Worm (Caenorhabditis elegans) whole organism, young adult: ENCODE measurements around the gene F13C5.3.

ENCODE experiments used
- F10E7.11 ChIP-seq: sonication (generic microtip); optimal IDR thresholded peaks from 2 replicates; lab custom pipeline; 2017; ENCODE audit warnings: mild to moderate bottlenecking, missing genetic modification characterization, moderate library complexity, missing compliant biosample characterization
- F57A8.1 ChIP-seq: fragments of 200-800 bp; sonication (Bioruptor generic); optimal IDR thresholded peaks from 2 replicates; lab custom pipeline; 2018; ENCODE audit warnings: mild to moderate bottlenecking, missing genetic modification characterization, moderate library complexity, missing compliant biosample characterization
- F57C9.4 ChIP-seq: sonication (generic microtip); optimal IDR thresholded peaks from 2 replicates; lab custom pipeline; 2017; ENCODE audit warnings: mild to moderate bottlenecking, missing genetic modification characterization, missing compliant biosample characterization
- Y67H2A.10 ChIP-seq: fragments of 200-800 bp; sonication (Bioruptor generic); conservative IDR thresholded peaks from 2 replicates; pipeline ENCODE4 v1.3.6; 2022; ENCODE audit warnings: missing genetic modification reagents, missing genetic modification characterization, missing compliant biosample characterization
- Y95B8A.8 ChIP-seq: fragments of 200-800 bp; sonication (Bioruptor generic); IDR thresholded peaks from 2 replicates; pipeline ENCODE4 v1.3.6; 2022; ENCODE audit warnings: missing genetic modification reagents, missing genetic modification characterization, missing compliant biosample characterization
- ZK185.1 ChIP-seq: sonication (generic microtip); optimal IDR thresholded peaks from 2 replicates; lab custom pipeline; 2016; ENCODE audit warnings: mild to moderate bottlenecking, missing genetic modification characterization, missing compliant biosample characterization; ENCODE audit not compliant: poor library complexity, severe bottlenecking
- akir-1 ChIP-seq: fragments of 200-800 bp; sonication (Bioruptor generic); optimal IDR thresholded peaks from 2 replicates; lab custom pipeline; 2018; ENCODE audit warnings: mild to moderate bottlenecking, missing genetic modification characterization, moderate library complexity, missing compliant biosample characterization
- ama-1 ChIP-seq, 3 experiments: fragments of 150-350 bp in 1 of 3; sonication (generic microtip) in 2 of 3; optimal IDR thresholded peaks; 2 replicates each; lab custom pipeline; 2014 to 2018; ENCODE audit warnings: missing biosample characterization in 2 of 3, missing genetic modification characterization in 2 of 3, missing genetic modification reagents in 2 of 3
- aptf-2 ChIP-seq: fragments of 200-800 bp; sonication (Bioruptor generic); conservative IDR thresholded peaks from 2 replicates; pipeline ENCODE4 v1.3.6; 2022; ENCODE audit warnings: missing genetic modification reagents, missing genetic modification characterization, missing compliant biosample characterization
- aptf-3 ChIP-seq: fragments of 200-800 bp; sonication (Bioruptor generic); IDR thresholded peaks from 2 replicates; pipeline ENCODE4 v1.3.6; 2022; ENCODE audit warnings: missing genetic modification characterization, missing compliant biosample characterization
- atf-7 ChIP-seq: sonication (generic microtip); optimal IDR thresholded peaks from 2 replicates; lab custom pipeline; 2017; ENCODE audit warnings: mild to moderate bottlenecking, missing genetic modification characterization, missing compliant biosample characterization
- athp-1 ChIP-seq: sonication (generic microtip); optimal IDR thresholded peaks from 2 replicates; lab custom pipeline; 2017; ENCODE audit warnings: mild to moderate bottlenecking, missing genetic modification characterization, missing compliant biosample characterization
- bed-2 ChIP-seq: fragments of 200-800 bp; sonication (Bioruptor generic); IDR thresholded peaks from 2 replicates; pipeline ENCODE4 v1.3.6; 2022; ENCODE audit warnings: missing genetic modification reagents, missing genetic modification characterization, missing compliant biosample characterization
- cebp-1 ChIP-seq, 2 experiments: fragments of 200-800 bp in 1 of 2; sonication (Bioruptor generic) in 1 of 2; sonication (generic microtip) in 1 of 2; IDR thresholded peaks in 1 of 2; optimal IDR thresholded peaks in 1 of 2; 2 replicates each; pipeline versions ENCODE4 v1.3.6 to Lab custom; 2017 to 2022; ENCODE audit warnings: missing compliant biosample characterization in 2 of 2, missing genetic modification characterization in 2 of 2, mild to moderate bottlenecking in 1 of 2, missing genetic modification reagents in 1 of 2, moderate library complexity in 1 of 2
- dpl-1 ChIP-seq: fragments of 150-350 bp; optimal IDR thresholded peaks from 2 replicates; lab custom pipeline; 2014; ENCODE audit warnings: missing biosample characterization, missing genetic modification reagents, missing genetic modification characterization
- ets-4 ChIP-seq: fragments of 200-800 bp; sonication (Bioruptor generic); optimal IDR thresholded peaks from 2 replicates; lab custom pipeline; 2018; ENCODE audit warnings: mild to moderate bottlenecking, missing genetic modification characterization, missing compliant biosample characterization
- hmg-1.2 ChIP-seq: fragments of 200-800 bp; sonication (Bioruptor generic); IDR thresholded peaks from 2 replicates; pipeline ENCODE4 v1.3.6; 2022; ENCODE audit warnings: missing genetic modification reagents, missing genetic modification characterization, missing compliant biosample characterization
- hmg-20 ChIP-seq: fragments of 200-800 bp; sonication (Bioruptor generic); IDR thresholded peaks from 2 replicates; pipeline ENCODE4 v1.3.6; 2022; ENCODE audit warnings: missing genetic modification reagents, missing genetic modification characterization, missing compliant biosample characterization
- hsf-1 ChIP-seq: fragments of 200-800 bp; sonication (Bioruptor generic); IDR thresholded peaks from 2 replicates; pipeline ENCODE4 v1.3.6; 2022; ENCODE audit warnings: missing genetic modification reagents, missing genetic modification characterization, missing compliant biosample characterization
- lin-26 ChIP-seq: fragments of 200-800 bp; sonication (Bioruptor generic); IDR thresholded peaks from 2 replicates; pipeline ENCODE4 v1.3.6; 2022; ENCODE audit warnings: missing genetic modification reagents, missing genetic modification characterization, missing compliant biosample characterization
- lin-40 ChIP-seq: sonication (generic microtip); optimal IDR thresholded peaks from 2 replicates; lab custom pipeline; 2016; ENCODE audit warnings: missing genetic modification characterization, mild to moderate bottlenecking, missing compliant biosample characterization, missing genotype, missing genetic modification reagents
- lsl-1 ChIP-seq: fragments of 200-800 bp; sonication (Bioruptor generic); optimal IDR thresholded peaks from 2 replicates; lab custom pipeline; 2018; ENCODE audit warnings: mild to moderate bottlenecking, missing genetic modification characterization, moderate library complexity, missing compliant biosample characterization
- lsy-27 ChIP-seq: sonication (generic microtip); optimal IDR thresholded peaks from 2 replicates; lab custom pipeline; 2017; ENCODE audit warnings: missing genetic modification characterization, mild to moderate bottlenecking, missing compliant biosample characterization, antibody characterized with exemption, missing genotype, borderline replicate concordance; ENCODE audit not compliant: insufficient read depth
- madf-6 ChIP-seq: fragments of 200-800 bp; sonication (Bioruptor generic); IDR thresholded peaks from 2 replicates; pipeline ENCODE4 v1.3.6; 2022; ENCODE audit warnings: missing genetic modification reagents, missing genetic modification characterization, missing compliant biosample characterization
- mcd-1 ChIP-seq: fragments of 200-800 bp; sonication (Bioruptor generic); IDR thresholded peaks from 2 replicates; pipeline ENCODE4 v1.3.6; 2022; ENCODE audit warnings: missing genetic modification reagents, missing genetic modification characterization, missing compliant biosample characterization
- mel-28 ChIP-seq: sonication (generic microtip); optimal IDR thresholded peaks from 2 replicates; lab custom pipeline; 2016; ENCODE audit warnings: borderline replicate concordance, mild to moderate bottlenecking, missing genetic modification characterization, missing compliant biosample characterization
- mes-4 ChIP-seq: sonication (generic microtip); optimal IDR thresholded peaks from 2 replicates; lab custom pipeline; 2016; ENCODE audit warnings: missing genotype, missing genetic modification characterization, missing compliant biosample characterization
- nfya-2 ChIP-seq: fragments of 200-800 bp; sonication (Bioruptor generic); IDR thresholded peaks from 2 replicates; pipeline ENCODE4 v1.3.6; 2022; ENCODE audit warnings: missing genetic modification reagents, missing genetic modification characterization, missing compliant biosample characterization
- rec-8 ChIP-seq, 2 experiments: sonication (generic microtip); optimal IDR thresholded peaks; 2 replicates each; lab custom pipeline; 2016; ENCODE audit warnings: mild to moderate bottlenecking in 2 of 2, missing genetic modification characterization in 2 of 2, missing genetic modification reagents in 2 of 2, missing genotype in 2 of 2, missing biosample characterization in 1 of 2, missing compliant biosample characterization in 1 of 2, moderate library complexity in 1 of 2
- snpc-1.1 ChIP-seq: sonication (generic microtip); optimal IDR thresholded peaks from 2 replicates; lab custom pipeline; 2017; ENCODE audit warnings: missing genetic modification characterization, mild to moderate bottlenecking, missing compliant biosample characterization, antibody characterized with exemption, moderate library complexity, missing genotype, missing genetic modification reagents; ENCODE audit not compliant: insufficient read depth
- snpc-4 ChIP-seq, 5 experiments: fragments of 150-350 bp in 1 of 5; sonication (generic microtip) in 4 of 5; optimal IDR thresholded peaks; 2 replicates each; lab custom pipeline; 2014 to 2018; ENCODE audit warnings: missing genetic modification characterization in 5 of 5, missing biosample characterization in 3 of 5, antibody characterized with exemption in 2 of 5, mild to moderate bottlenecking in 2 of 5, missing compliant biosample characterization in 2 of 5, missing genotype in 2 of 5, moderate library complexity in 2 of 5, missing genetic modification reagents in 1 of 5
- tbp1 ChIP-seq: fragments of 200-800 bp; sonication (Bioruptor generic); optimal IDR thresholded peaks from 2 replicates; lab custom pipeline; 2018; ENCODE audit warnings: mild to moderate bottlenecking, missing genetic modification characterization, missing compliant biosample characterization
- tlf-1 ChIP-seq: fragments of 200-800 bp; sonication (Bioruptor generic); optimal IDR thresholded peaks from 2 replicates; lab custom pipeline; 2018; ENCODE audit warnings: mild to moderate bottlenecking, missing genetic modification characterization, missing compliant biosample characterization
- ztf-28 ChIP-seq: fragments of 200-800 bp; sonication (Bioruptor generic); IDR thresholded peaks from 2 replicates; pipeline ENCODE4 v1.3.6; 2022; ENCODE audit warnings: missing genetic modification reagents, missing genetic modification characterization, missing compliant biosample characterization

Gene F13C5.3

DNA sequence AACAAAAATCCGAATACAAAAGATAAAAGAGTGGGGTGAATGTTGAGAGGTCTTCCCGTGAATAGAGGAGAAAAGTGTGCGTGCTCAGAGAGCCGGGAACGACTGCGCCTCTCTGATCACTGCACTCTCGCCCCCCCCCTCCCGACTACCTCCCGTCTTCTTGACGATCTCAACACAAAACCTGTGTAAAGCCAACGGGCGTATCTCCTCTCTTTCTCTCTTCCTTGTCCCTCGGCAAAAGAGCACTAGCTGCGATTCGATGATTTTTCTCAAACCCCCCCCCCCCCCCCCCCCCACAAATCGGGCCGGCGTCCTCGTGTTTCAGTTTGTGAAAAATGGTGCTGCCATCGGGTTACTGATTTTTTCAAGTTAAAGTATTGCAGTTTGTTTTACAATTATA is 22.3 kb upstream of the F13C5.3 start (continued):
- TF ChIP-seq mel-28 (tag; lab: Kevin White, UChicago): no peak

DNA sequence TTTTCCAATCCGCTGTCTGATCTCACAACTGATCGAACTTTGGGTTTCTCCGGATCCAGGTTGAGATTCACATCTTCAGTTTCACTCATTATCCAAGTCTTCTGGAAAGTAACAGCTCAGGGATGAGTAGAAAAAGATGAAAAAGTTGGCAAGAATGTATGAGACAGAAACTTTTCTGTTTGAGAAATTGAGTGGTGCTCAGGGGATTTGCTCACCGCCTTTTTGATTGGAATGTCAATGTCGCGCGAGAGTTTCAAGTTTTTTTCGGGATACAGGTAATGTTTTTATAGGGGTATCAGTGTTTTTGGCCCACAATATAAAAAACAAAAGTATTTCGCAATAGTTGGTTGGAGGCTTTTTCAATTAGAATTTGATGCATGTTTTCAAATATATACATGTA is 21.8 kb upstream of the F13C5.3 start, which contains the start of gene unc-96:
TSS of gene unc-96 (minus strand) at position 101 of the 400 bp plus-strand sequence.
- TF ChIP-seq lin-40 (tag; lab: Kevin White, UChicago) (no peak), mes-4 (tag; lab: Kevin White, UChicago) (no peak), athp-1 (no peak), aptf-3 (no peak), cebp-1 (GFP tag; IDR thresholded peaks at IDR 0.05; lab: Robert Waterston, UW) (peak; percentile 67), cebp-1 (tag; optimal IDR thresholded peaks at IDR 0.05; lab: Kevin White, UChicago) (no peak), rec-8 (tag; optimal IDR thresholded peaks at IDR 0.05; lab: Kevin White, UChicago) (no peak)

DNA sequence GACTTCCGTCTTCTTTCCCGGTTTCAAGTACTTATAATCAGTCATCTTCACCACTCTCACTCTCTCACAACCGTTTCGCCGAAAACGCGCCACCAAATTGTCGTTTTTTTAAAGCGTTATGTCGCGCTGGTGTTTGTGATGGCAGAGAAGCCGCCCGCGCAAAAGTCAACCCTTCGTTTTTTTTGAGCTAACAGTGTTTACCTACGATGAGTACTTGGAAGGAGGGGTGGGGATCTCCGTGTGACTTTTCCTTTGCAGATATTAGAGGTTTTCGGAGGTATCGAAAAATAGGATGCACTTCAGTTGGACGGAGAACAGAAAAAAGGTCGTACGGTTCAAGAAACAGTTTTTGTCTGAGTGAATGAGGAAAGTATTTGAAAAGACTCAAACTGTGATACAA is 18.4 kb upstream of the F13C5.3 start:
- TF ChIP-seq lsl-1 (GFP tag; lab: Kevin White, UChicago) (no peak), lin-26 (GFP tag; lab: Robert Waterston, UW) (no peak), hsf-1 (GFP tag; lab: Robert Waterston, UW) (no peak), ama-1 (optimal IDR thresholded peaks at IDR 0.05; lab: Kevin White, UChicago) (no peak), ama-1 (GFP tag; optimal IDR thresholded peaks at IDR 0.05; lab: Kevin White, UChicago) (no peak), Y95B8A.8 (GFP tag; lab: Robert Waterston, UW) (no peak), ets-4 (GFP tag; lab: Kevin White, UChicago) (no peak), bed-2 (GFP tag; lab: Robert Waterston, UW) (no peak), F10E7.11 (tag; lab: Kevin White, UChicago) (no peak)

DNA sequence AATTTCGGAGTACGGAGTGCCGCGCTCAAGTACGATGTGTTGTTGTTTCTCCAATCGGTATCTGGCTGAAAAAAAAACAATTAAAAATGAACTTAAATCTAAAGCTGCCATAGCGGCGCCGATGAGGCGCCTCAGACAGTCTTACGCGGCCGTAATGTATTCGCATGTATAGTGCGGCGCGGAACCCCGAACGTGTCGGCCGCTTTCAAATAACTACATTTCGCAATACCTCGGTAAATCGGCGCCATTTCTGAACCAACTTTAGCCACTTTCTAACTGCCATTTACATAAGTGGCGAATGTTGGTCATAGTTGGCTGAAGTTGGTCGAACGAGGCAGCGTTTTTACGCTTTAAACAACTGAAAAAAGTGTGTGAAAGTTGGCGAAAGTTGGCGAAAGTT is 13.4 kb upstream of the F13C5.3 start:
- no peak for TF ChIP-seq dpl-1 (GFP tag; lab: Kevin White, UChicago)
- no peak for TF ChIP-seq snpc-4 (GFP tag; optimal IDR thresholded peaks at IDR 0.05; lab: Kevin White, UChicago)
- TF ChIP-seq snpc-4 (tag; optimal IDR thresholded peaks at IDR 0.05; lab: Kevin White, UChicago): peak in 2 of 4 experiments; percentile 61 to 85
- no peak for TF ChIP-seq lsy-27 (tag; lab: Kevin White, UChicago)
- no peak for TF ChIP-seq tlf-1 (GFP tag; lab: Kevin White, UChicago)
- TF ChIP-seq hmg-20 (GFP tag; lab: Robert Waterston, UW): no peak

DNA sequence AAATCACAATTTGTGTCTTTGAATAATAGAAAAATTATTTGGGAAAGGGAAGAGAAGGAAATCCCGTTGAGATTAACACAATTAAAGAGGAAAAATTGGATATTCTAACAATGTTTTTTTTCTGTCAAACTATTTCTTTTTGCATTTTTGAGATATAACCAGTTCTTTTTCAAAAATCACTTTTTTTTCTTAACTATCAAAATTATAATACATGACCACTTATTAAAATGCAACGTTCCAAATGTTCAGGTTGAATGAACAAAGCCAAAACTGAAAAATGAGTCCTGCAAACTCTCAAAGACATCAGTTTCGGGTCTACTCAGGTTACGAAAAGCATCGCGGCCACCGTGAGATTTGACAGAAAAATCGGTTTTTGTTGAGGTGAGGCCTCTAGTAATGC is 10.2 kb upstream of the F13C5.3 start:
- TF ChIP-seq madf-6 (GFP tag; lab: Robert Waterston, UW): no peak

DNA sequence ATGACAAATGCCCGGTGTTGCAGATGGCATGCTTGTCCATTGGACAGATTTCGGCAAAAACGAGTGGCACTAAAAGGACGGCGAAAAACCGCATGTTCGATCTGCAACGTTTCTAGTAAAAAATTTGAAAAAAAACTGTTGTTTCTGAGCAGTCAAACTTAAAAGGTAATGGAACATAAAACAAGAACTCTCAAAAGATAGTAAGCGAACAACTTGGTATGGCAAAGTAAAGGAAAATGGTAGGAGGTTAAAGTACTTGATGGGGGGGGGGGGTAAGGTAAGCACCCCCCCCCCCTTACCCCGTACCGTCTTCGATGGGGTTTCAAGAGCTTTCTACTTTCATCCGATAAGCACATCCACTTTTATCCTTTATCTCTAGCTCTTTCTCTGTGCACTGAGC is 9.0 kb upstream of the F13C5.3 start, which contains the start of gene F13C5.5:
TSS of gene F13C5.5 (minus strand) at position 101 of the 400 bp plus-strand sequence.
- TF ChIP-seq lin-26 (GFP tag; lab: Robert Waterston, UW) (no peak), hmg-1.2 (GFP tag; lab: Robert Waterston, UW) (no peak), tbp1 (GFP tag; lab: Kevin White, UChicago) (no peak), dpl-1 (GFP tag; lab: Kevin White, UChicago) (no peak), atf-7 (tag; lab: Kevin White, UChicago) (no peak), akir-1 (GFP tag; lab: Kevin White, UChicago) (no peak), snpc-1.1 (tag; lab: Kevin White, UChicago) (no peak), nfya-2 (no peak), hmg-20 (GFP tag; lab: Robert Waterston, UW) (no peak), F57A8.1 (GFP tag; lab: Kevin White, UChicago) (no peak), F57C9.4 (tag; lab: Kevin White, UChicago) (no peak), ztf-28 (GFP tag; lab: Robert Waterston, UW) (no peak), mcd-1 (GFP tag; lab: Robert Waterston, UW) (no peak), aptf-2 (no peak), Y67H2A.10 (GFP tag; lab: Robert Waterston, UW) (no peak), ZK185.1 (no peak)
- TF ChIP-seq, all 124 proteins: peak for 0
